Worm (Caenorhabditis elegans) whole organism, L4 larva: Measurements from ENCODE around the gene C56C10.7.

Experiments used
- D1046.2 ChIP-seq: fragments of 200-800 bp; sonication (Bioruptor generic); IDR thresholded peaks from 2 replicates; pipeline ENCODE4 v1.3.6; 2022; ENCODE audit warnings: missing genetic modification characterization, missing compliant biosample characterization
- F10B5.3 ChIP-seq: sonication (generic microtip); optimal IDR thresholded peaks from 2 replicates; lab custom pipeline; 2016; ENCODE audit warnings: mild to moderate bottlenecking, missing genetic modification characterization, missing compliant biosample characterization
- F37D6.2 ChIP-seq: sonication (generic microtip); optimal IDR thresholded peaks from 2 replicates; lab custom pipeline; 2016; ENCODE audit warnings: mild to moderate bottlenecking, missing genetic modification characterization, missing compliant biosample characterization
- F44E2.7 ChIP-seq: fragments of 200-800 bp; sonication (Bioruptor generic); IDR thresholded peaks from 2 replicates; pipeline ENCODE4 v2.1.2; 2022; ENCODE audit warnings: missing genetic modification characterization, missing compliant biosample characterization
- F49E8.2 ChIP-seq: sonication (generic microtip); optimal IDR thresholded peaks from 2 replicates; lab custom pipeline; 2016; ENCODE audit warnings: missing compliant biosample characterization, mild to moderate bottlenecking, missing genetic modification characterization, borderline replicate concordance
- T20F7.1 ChIP-seq: fragments of 200-800 bp; sonication (Bioruptor generic); optimal IDR thresholded peaks from 2 replicates; lab custom pipeline; 2018; ENCODE audit warnings: mild to moderate bottlenecking, missing genetic modification characterization, missing compliant biosample characterization
- T26A8.4 ChIP-seq: fragments of 200-800 bp; sonication (Bioruptor generic); IDR thresholded peaks from 2 replicates; pipeline ENCODE4 v1.3.6; 2022; ENCODE audit warnings: missing genetic modification characterization, missing compliant biosample characterization
- Y5F2A.4 ChIP-seq: fragments of 200-800 bp; sonication (Bioruptor generic); optimal IDR thresholded peaks from 2 replicates; lab custom pipeline; 2018; ENCODE audit warnings: mild to moderate bottlenecking, missing genetic modification characterization, missing compliant biosample characterization
- Y75B8A.6 ChIP-seq: fragments of 200-800 bp; sonication (Bioruptor generic); IDR thresholded peaks from 2 replicates; pipeline ENCODE4 v1.3.6; 2022; ENCODE audit warnings: missing genetic modification reagents, missing genetic modification characterization, missing compliant biosample characterization
- aly-2 ChIP-seq: sonication (generic microtip); optimal IDR thresholded peaks from 2 replicates; lab custom pipeline; 2018; ENCODE audit warnings: missing biosample characterization, missing genetic modification characterization
- ama-1 ChIP-seq: fragments of 150-350 bp; optimal IDR thresholded peaks from 2 replicates; lab custom pipeline; 2014; ENCODE audit warnings: inconsistent platforms, mixed read lengths
- arid-1 ChIP-seq: fragments of 200-800 bp; sonication (Bioruptor generic); conservative IDR thresholded peaks from 2 replicates; pipeline ENCODE4 v1.3.6; 2022; ENCODE audit warnings: missing genetic modification reagents, missing genetic modification characterization, missing compliant biosample characterization
- attf-4 ChIP-seq: sonication (generic microtip); optimal IDR thresholded peaks from 3 replicates; lab custom pipeline; 2017; ENCODE audit warnings: missing biosample characterization, missing genetic modification characterization
- ceh-44 ChIP-seq: fragments of 200-800 bp; sonication (Bioruptor generic); IDR thresholded peaks from 2 replicates; pipeline ENCODE4 v1.3.6; 2022; ENCODE audit warnings: missing genetic modification reagents, missing genetic modification characterization, missing compliant biosample characterization
- ceh-62 ChIP-seq: sonication (generic microtip); optimal IDR thresholded peaks from 2 replicates; lab custom pipeline; 2017; ENCODE audit warnings: missing biosample characterization, missing genetic modification characterization
- ctbp-1 ChIP-seq: fragments of 200-800 bp; sonication (Bioruptor generic); IDR thresholded peaks from 2 replicates; pipeline ENCODE4 v1.3.6; 2022; ENCODE audit warnings: missing genetic modification reagents, missing genetic modification characterization, missing compliant biosample characterization
- daf-16 ChIP-seq, 3 experiments: sonication (generic microtip); optimal IDR thresholded peaks; 2 replicates each; lab custom pipeline; 2016 to 2017; ENCODE audit warnings: missing genetic modification characterization in 3 of 3, missing genetic modification reagents in 3 of 3, mild to moderate bottlenecking in 2 of 3, missing compliant biosample characterization in 2 of 3, missing biosample characterization in 1 of 3, moderate library complexity in 1 of 3
- daf-19 ChIP-seq: fragments of 200-800 bp; sonication (Bioruptor generic); conservative IDR thresholded peaks from 2 replicates; pipeline ENCODE4 v1.3.6; 2022; ENCODE audit warnings: missing genetic modification characterization, missing compliant biosample characterization
- dmd-8 ChIP-seq: fragments of 200-800 bp; sonication (Bioruptor generic); IDR thresholded peaks from 2 replicates; pipeline ENCODE4 v1.3.6; 2022; ENCODE audit warnings: missing genetic modification characterization, missing compliant biosample characterization
- dmd-9 ChIP-seq: fragments of 200-800 bp; sonication (Bioruptor generic); IDR thresholded peaks from 2 replicates; pipeline ENCODE4 v1.3.6; 2022; ENCODE audit warnings: missing genetic modification reagents, missing genetic modification characterization, missing compliant biosample characterization
- dve-1 ChIP-seq: sonication (generic microtip); optimal IDR thresholded peaks from 2 replicates; lab custom pipeline; 2017; ENCODE audit warnings: antibody characterized with exemption, mild to moderate bottlenecking, missing genetic modification characterization, missing compliant biosample characterization; ENCODE audit not compliant: insufficient read depth
- egl-27 ChIP-seq: sonication (generic microtip); optimal IDR thresholded peaks from 3 replicates; lab custom pipeline; 2017; ENCODE audit warnings: missing biosample characterization, missing genetic modification reagents, missing genetic modification characterization
- gei-8 ChIP-seq: fragments of 200-800 bp; sonication (Bioruptor generic); optimal IDR thresholded peaks from 2 replicates; lab custom pipeline; 2018; ENCODE audit warnings: mild to moderate bottlenecking, missing genetic modification characterization, missing compliant biosample characterization
- hif-1 ChIP-seq, 2 experiments: sonication (generic microtip); optimal IDR thresholded peaks; 2 replicates each; lab custom pipeline; 2016 to 2017; ENCODE audit warnings: missing compliant biosample characterization in 2 of 2, missing genetic modification characterization in 2 of 2, missing genetic modification reagents in 2 of 2, missing genotype in 2 of 2, mild to moderate bottlenecking in 1 of 2
- jun-1 ChIP-seq: fragments of 150-350 bp; optimal IDR thresholded peaks from 2 replicates; lab custom pipeline; 2014; ENCODE audit warnings: missing biosample characterization, missing genetic modification reagents, missing genetic modification characterization
- lin-13 ChIP-seq: fragments of 150-350 bp; optimal IDR thresholded peaks from 2 replicates; lab custom pipeline; 2014; ENCODE audit warnings: missing biosample characterization, missing genetic modification reagents, missing genetic modification characterization
- lin-38 ChIP-seq: fragments of 200-800 bp; sonication (Bioruptor generic); IDR thresholded peaks from 2 replicates; pipeline ENCODE4 v1.3.6; 2022; ENCODE audit warnings: missing genetic modification reagents, missing genetic modification characterization, missing compliant biosample characterization
- lsy-2 ChIP-seq, 2 experiments: fragments of 150-350 bp in 1 of 2; sonication (generic microtip) in 1 of 2; optimal IDR thresholded peaks; 2 replicates each; lab custom pipeline; 2014 to 2017; ENCODE audit warnings: missing biosample characterization in 2 of 2, missing genetic modification characterization in 2 of 2
- madf-5 ChIP-seq, 2 experiments: fragments of 200-800 bp; sonication (Bioruptor generic); IDR thresholded peaks; 2 replicates each; pipeline ENCODE4 v1.3.6; 2022; ENCODE audit warnings: missing compliant biosample characterization in 2 of 2, missing genetic modification characterization in 2 of 2
- mdl-1 ChIP-seq, 2 experiments: fragments of 150-350 bp in 1 of 2; sonication (generic microtip) in 1 of 2; optimal IDR thresholded peaks; 2 replicates each; lab custom pipeline; 2014 to 2017; ENCODE audit warnings: missing biosample characterization in 2 of 2, missing genetic modification characterization in 2 of 2
- mep-1 ChIP-seq: fragments of 150-350 bp; sonication (generic microtip); optimal IDR thresholded peaks from 3 replicates; lab custom pipeline; 2014; ENCODE audit warnings: missing biosample characterization, missing genetic modification characterization
- mxl-2 ChIP-seq: fragments of 200-800 bp; sonication (Bioruptor generic); conservative IDR thresholded peaks from 2 replicates; pipeline ENCODE4 v1.3.6; 2022; ENCODE audit warnings: missing genetic modification reagents, missing genetic modification characterization, missing compliant biosample characterization
- mxl-3 ChIP-seq: fragments of 200-800 bp; sonication (Bioruptor generic); optimal IDR thresholded peaks from 2 replicates; lab custom pipeline; 2018; ENCODE audit warnings: mild to moderate bottlenecking, missing genetic modification characterization, missing compliant biosample characterization
- nhr-102 ChIP-seq: sonication (generic microtip); optimal IDR thresholded peaks from 2 replicates; lab custom pipeline; 2016; ENCODE audit warnings: mild to moderate bottlenecking, missing genetic modification characterization, moderate library complexity, missing compliant biosample characterization
- nhr-111 ChIP-seq: fragments of 200-800 bp; sonication (Bioruptor generic); optimal IDR thresholded peaks from 2 replicates; lab custom pipeline; 2018; ENCODE audit warnings: mild to moderate bottlenecking, missing genetic modification characterization, missing compliant biosample characterization
- nhr-41 ChIP-seq: fragments of 200-800 bp; sonication (Bioruptor generic); IDR thresholded peaks from 2 replicates; pipeline ENCODE4 v1.3.6; 2022; ENCODE audit warnings: missing genetic modification reagents, missing genetic modification characterization, missing compliant biosample characterization
- nhr-48 ChIP-seq: sonication (generic microtip); optimal IDR thresholded peaks from 2 replicates; lab custom pipeline; 2016; ENCODE audit warnings: mild to moderate bottlenecking, missing genetic modification characterization, missing compliant biosample characterization
- nhr-6 ChIP-seq: fragments of 150-350 bp; optimal IDR thresholded peaks from 2 replicates; lab custom pipeline; 2014; ENCODE audit warnings: missing biosample characterization, missing genetic modification characterization
- pha-4 ChIP-seq, 2 experiments: fragments of 150-350 bp in 1 of 2; fragments of 200-800 bp in 1 of 2; sonication (Bioruptor generic) in 1 of 2; IDR thresholded peaks in 1 of 2; optimal IDR thresholded peaks in 1 of 2; 2 replicates each; pipeline versions ENCODE4 v1.3.6 to Lab custom; 2014 to 2022; ENCODE audit warnings: missing genetic modification characterization in 2 of 2, missing genetic modification reagents in 2 of 2, missing biosample characterization in 1 of 2, missing compliant biosample characterization in 1 of 2
- rbr-2 ChIP-seq: sonication (generic microtip); optimal IDR thresholded peaks from 2 replicates; lab custom pipeline; 2016; ENCODE audit warnings: missing genotype, missing genetic modification characterization, missing compliant biosample characterization
- snpc-1.2 ChIP-seq: fragments of 200-800 bp; sonication (Bioruptor generic); IDR thresholded peaks from 2 replicates; pipeline ENCODE4 v1.3.6; 2022; ENCODE audit warnings: missing genetic modification reagents, missing genetic modification characterization, missing compliant biosample characterization
- spr-1 ChIP-seq: sonication (generic microtip); optimal IDR thresholded peaks from 2 replicates; lab custom pipeline; 2016; ENCODE audit warnings: mild to moderate bottlenecking, missing genetic modification characterization, missing compliant biosample characterization
- tag-97 ChIP-seq: fragments of 200-800 bp; sonication (Bioruptor generic); IDR thresholded peaks from 2 replicates; pipeline ENCODE4 v1.3.6; 2022; ENCODE audit warnings: missing genetic modification characterization, missing compliant biosample characterization
- tra-1 ChIP-seq: fragments of 200-800 bp; sonication (Bioruptor generic); IDR thresholded peaks from 2 replicates; pipeline ENCODE4 v1.3.6; 2022; ENCODE audit warnings: missing genetic modification reagents, missing genetic modification characterization, missing compliant biosample characterization
- unc-130 ChIP-seq: sonication (generic microtip); optimal IDR thresholded peaks from 2 replicates; lab custom pipeline; 2016; ENCODE audit warnings: missing genetic modification reagents, missing genetic modification characterization, missing compliant biosample characterization
- unc-39 ChIP-seq: sonication (generic microtip); optimal IDR thresholded peaks from 2 replicates; lab custom pipeline; 2017; ENCODE audit warnings: missing biosample characterization, missing genetic modification characterization
- zip-11 ChIP-seq: fragments of 200-800 bp; sonication (Bioruptor generic); IDR thresholded peaks from 2 replicates; pipeline ENCODE4 v1.3.6; 2022; ENCODE audit warnings: missing genetic modification characterization, missing compliant biosample characterization
- zip-2 ChIP-seq: fragments of 150-350 bp; optimal IDR thresholded peaks from 2 replicates; lab custom pipeline; 2014; ENCODE audit warnings: missing biosample characterization, missing genetic modification characterization
- ztf-11 ChIP-seq: fragments of 150-350 bp; optimal IDR thresholded peaks from 2 replicates; lab custom pipeline; 2014; ENCODE audit warnings: missing biosample characterization, missing genetic modification characterization

The C56C10.7 gene

DNA sequence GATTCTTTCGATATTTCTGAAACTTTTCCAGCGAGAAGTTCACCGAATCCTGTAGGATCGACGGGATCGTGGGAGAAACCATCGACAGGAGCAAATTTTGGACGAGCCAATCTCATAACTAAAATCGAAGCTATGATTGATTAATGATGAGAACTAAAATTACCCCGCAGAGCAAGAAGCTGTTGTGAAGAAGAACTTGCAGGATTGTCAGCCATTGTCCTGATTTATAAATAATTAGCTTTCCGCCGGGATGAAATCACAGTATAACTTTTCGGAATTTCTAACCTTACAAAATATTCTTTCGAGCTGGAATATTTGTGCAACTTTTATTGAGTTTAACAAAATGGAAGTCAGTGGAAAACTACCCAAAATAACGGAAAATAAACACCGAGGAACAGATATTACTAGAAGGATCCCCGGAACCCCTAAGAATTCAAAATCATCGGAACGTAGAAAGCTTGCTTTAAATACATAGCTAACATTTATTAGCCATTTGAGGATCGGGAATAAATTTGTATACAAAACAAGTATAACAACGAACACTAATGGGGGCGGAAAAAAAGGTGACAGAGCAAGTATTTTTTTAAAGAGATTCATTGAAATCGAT lies at the start of gene C56C10.7:
TSS of gene C56C10.7 (minus strand) at position 312 of the 607 bp plus-strand sequence.
- TF ChIP-seq T26A8.4 (GFP tag; lab: Robert Waterston, UW) (peak; percentile 40; the same call in 1 of the 2 replicates), nhr-48 (peak; percentile 12), lin-13 (GFP tag; lab: Kevin White, UChicago) (no peak), tag-97 (no peak), unc-39 (tag; lab: Kevin White, UChicago) (no peak), mep-1 (peak; percentile 30), dmd-8 (no peak), rbr-2 (no peak), ama-1 (lab: Kevin White, UChicago) (peak; percentile 74), gei-8 (GFP tag; lab: Kevin White, UChicago) (no peak), D1046.2 (no peak), nhr-6 (tag; lab: Kevin White, UChicago) (no peak), nhr-41 (GFP tag; lab: Robert Waterston, UW) (no peak; the same call in 1 of the 2 replicates), tra-1 (0 out of 2 replicates have a peak, but pooled peaks have one; percentile 16), lin-38 (GFP tag; lab: Robert Waterston, UW) (peak; percentile 74), nhr-102 (tag; lab: Kevin White, UChicago) (peak; percentile 58), aly-2 (tag; lab: Kevin White, UChicago) (no peak), snpc-1.2 (GFP tag; lab: Robert Waterston, UW) (peak; percentile 54), jun-1 (tag; lab: Kevin White, UChicago) (no peak), F49E8.2 (tag; lab: Kevin White, UChicago) (peak; percentile 64), mxl-3 (GFP tag; lab: Kevin White, UChicago) (no peak), pha-4 (GFP tag; IDR thresholded peaks at IDR 0.05; lab: Robert Waterston, UW) (no peak; the same call in 1 of the 2 replicates), pha-4 (tag; optimal IDR thresholded peaks at IDR 0.05; lab: Kevin White, UChicago) (no peak), madf-5 (GFP tag; IDR thresholded peaks at IDR 0.05; lab: Robert Waterston, UW) (0 out of 4 replicates have a peak, but pooled peaks of 1 of the 2 experiments have one; percentile 39), lsy-2 (tag; optimal IDR thresholded peaks at IDR 0.05; lab: Kevin White, UChicago) (peak in 1 of 2 experiments; percentile 64), daf-19 (GFP tag; lab: Robert Waterston, UW) (no peak), egl-27 (no peak), mxl-2 (GFP tag; lab: Robert Waterston, UW) (no peak), hif-1 (tag; optimal IDR thresholded peaks at IDR 0.05; lab: Kevin White, UChicago) (no peak), zip-2 (tag; lab: Kevin White, UChicago) (no peak), nhr-111 (GFP tag; lab: Kevin White, UChicago) (peak; percentile 46), Y5F2A.4 (peak; percentile 3), ceh-44 (GFP tag; lab: Robert Waterston, UW) (no peak), attf-4 (tag; lab: Kevin White, UChicago) (no peak), mdl-1 (tag; optimal IDR thresholded peaks at IDR 0.05; lab: Kevin White, UChicago) (no peak), Y75B8A.6 (GFP tag; lab: Robert Waterston, UW) (0 out of 2 replicates have a peak, but pooled peaks have one; percentile 48), dmd-9 (GFP tag; lab: Robert Waterston, UW) (no peak), ctbp-1 (GFP tag; lab: Robert Waterston, UW) (peak; percentile 39; the same call in 1 of the 2 replicates), spr-1 (tag; lab: Kevin White, UChicago) (peak; percentile 10), zip-11 (GFP tag; lab: Robert Waterston, UW) (no peak; the same call in 1 of the 2 replicates), T20F7.1 (GFP tag; lab: Kevin White, UChicago) (peak; percentile 73), unc-130 (no peak), ztf-11 (tag; lab: Kevin White, UChicago) (no peak), daf-16 (GFP tag; optimal IDR thresholded peaks at IDR 0.05; lab: Kevin White, UChicago) (no peak), daf-16 (tag; optimal IDR thresholded peaks at IDR 0.05; lab: Kevin White, UChicago) (peak; percentile 14), ceh-62 (tag; lab: Kevin White, UChicago) (no peak), F44E2.7 (GFP tag; lab: Robert Waterston, UW) (0 out of 2 replicates have a peak, but pooled peaks have one; percentile 72), F10B5.3 (tag; lab: Kevin White, UChicago) (peak; percentile 31), arid-1 (GFP tag; lab: Robert Waterston, UW) (peak; percentile 72), dve-1 (peak; percentile 33), F37D6.2 (no peak)
